Fruit fly (Drosophila melanogaster) whole organism, prepupa: ENCODE measurements around the gene CG13384.

Source experiments
- Blimp-1 ChIP-seq: fragments of 200-800 bp; sonication (Bioruptor generic); optimal IDR thresholded peaks from 3 replicates; lab custom pipeline; 2017; ENCODE audit warnings: missing biosample characterization, missing genetic modification characterization, mild to moderate bottlenecking, moderate library complexity, missing genetic modification reagents
- CG10631 ChIP-seq: fragments of 200-800 bp; sonication (Bioruptor generic); optimal IDR thresholded peaks from 2 replicates; lab custom pipeline; 2016; ENCODE audit warnings: missing biosample characterization, missing genetic modification characterization
- CG11294 ChIP-seq: fragments of 200-800 bp; sonication (Bioruptor generic); IDR thresholded peaks from 2 replicates; pipeline ENCODE4 v1.3.6; 2022; ENCODE audit warnings: missing biosample characterization, missing genetic modification characterization
- CG11762 ChIP-seq: fragments of 200-800 bp; sonication (Bioruptor generic); optimal IDR thresholded peaks from 3 replicates; lab custom pipeline; 2016; ENCODE audit warnings: missing biosample characterization, missing genetic modification characterization; ENCODE audit not compliant: insufficient read depth
- CG11902 ChIP-seq: fragments of 200-800 bp; sonication (Bioruptor generic); optimal IDR thresholded peaks from 3 replicates; lab custom pipeline; 2016; ENCODE audit warnings: missing biosample characterization, missing genetic modification characterization
- CG1621 ChIP-seq: fragments of 200-800 bp; sonication (Bioruptor generic); optimal IDR thresholded peaks from 3 replicates; lab custom pipeline; 2018; ENCODE audit warnings: missing biosample characterization, mild to moderate bottlenecking, missing genetic modification characterization
- CG16779 ChIP-seq: fragments of 200-800 bp; sonication (Bioruptor generic); optimal IDR thresholded peaks from 3 replicates; lab custom pipeline; 2017; ENCODE audit warnings: missing biosample characterization, mild to moderate bottlenecking, missing genetic modification characterization
- CG3032 ChIP-seq: fragments of 200-800 bp; optimal IDR thresholded peaks from 2 replicates; lab custom pipeline; 2019; ENCODE audit warnings: missing biosample characterization, mild to moderate bottlenecking, missing genetic modification characterization, moderate library complexity
- CG32006 ChIP-seq: fragments of 200-800 bp; sonication (Bioruptor generic); optimal IDR thresholded peaks from 3 replicates; lab custom pipeline; 2017; ENCODE audit warnings: missing biosample characterization, mild to moderate bottlenecking, missing genetic modification characterization
- CG34406 ChIP-seq: fragments of 200-800 bp; sonication (Bioruptor generic); optimal IDR thresholded peaks from 3 replicates; lab custom pipeline; 2016; ENCODE audit warnings: missing biosample characterization, missing genetic modification characterization
- CG4318 ChIP-seq: fragments of 200-800 bp; sonication (Bioruptor generic); optimal IDR thresholded peaks from 3 replicates; lab custom pipeline; 2017; ENCODE audit warnings: missing biosample characterization, mild to moderate bottlenecking, missing genetic modification characterization
- CG6163 ChIP-seq: fragments of 200-800 bp; sonication (Bioruptor generic); IDR thresholded peaks from 3 replicates; pipeline ENCODE4 v1.3.6; 2022; ENCODE audit warnings: missing biosample characterization, missing genetic modification characterization
- CG6276 ChIP-seq: fragments of 200-800 bp; sonication (Bioruptor generic); optimal IDR thresholded peaks from 2 replicates; lab custom pipeline; 2017; ENCODE audit warnings: missing biosample characterization, mild to moderate bottlenecking, missing genetic modification characterization
- CG6808 ChIP-seq: fragments of 200-800 bp; sonication (Bioruptor generic); optimal IDR thresholded peaks from 3 replicates; lab custom pipeline; 2017; ENCODE audit warnings: missing biosample characterization, missing genetic modification characterization, mild to moderate bottlenecking, moderate library complexity, missing genetic modification reagents
- CG7368 ChIP-seq: fragments of 200-800 bp; sonication (Bioruptor generic); optimal IDR thresholded peaks from 3 replicates; lab custom pipeline; 2016; ENCODE audit warnings: missing biosample characterization, missing genetic modification characterization
- CG8119 ChIP-seq: fragments of 200-800 bp; sonication (Bioruptor generic); IDR thresholded peaks from 3 replicates; pipeline ENCODE4 v1.3.6; 2022; ENCODE audit warnings: missing biosample characterization, missing genetic modification characterization
- CG8319 ChIP-seq: fragments of 200-800 bp; sonication (Bioruptor generic); optimal IDR thresholded peaks from 3 replicates; lab custom pipeline; 2016; ENCODE audit warnings: missing biosample characterization, missing genetic modification characterization
- CG8632 ChIP-seq: fragments of 200-800 bp; sonication (Bioruptor generic); optimal IDR thresholded peaks from 3 replicates; lab custom pipeline; 2016; ENCODE audit warnings: missing biosample characterization, missing genetic modification characterization
- CG9139 ChIP-seq: fragments of 200-800 bp; sonication (Bioruptor generic); optimal IDR thresholded peaks from 3 replicates; lab custom pipeline; 2017; ENCODE audit warnings: missing biosample characterization, mild to moderate bottlenecking, missing genetic modification characterization
- Eip75B ChIP-seq: fragments of 200-800 bp; sonication (Bioruptor generic); optimal IDR thresholded peaks from 3 replicates; lab custom pipeline; 2016; ENCODE audit warnings: missing biosample characterization, missing genetic modification characterization
- Eip78C ChIP-seq: fragments of 200-800 bp; sonication (Bioruptor generic); peaks from one replicate; lab custom pipeline; 2016; ENCODE audit warnings: missing biosample characterization, missing genetic modification characterization
- Eip93F ChIP-seq: fragments of 200-800 bp; sonication (Bioruptor generic); optimal IDR thresholded peaks from 2 replicates; lab custom pipeline; 2016; ENCODE audit warnings: missing biosample characterization, mild to moderate bottlenecking, missing genetic modification characterization
- Ets21C ChIP-seq: fragments of 200-800 bp; sonication (Bioruptor generic); optimal IDR thresholded peaks from 3 replicates; lab custom pipeline; 2016; ENCODE audit warnings: missing biosample characterization, missing genetic modification characterization
- Ets96B ChIP-seq: fragments of 200-800 bp; optimal IDR thresholded peaks from 2 replicates; lab custom pipeline; 2019; ENCODE audit warnings: missing biosample characterization, mild to moderate bottlenecking, missing genetic modification characterization, moderate library complexity
- Gug ChIP-seq: fragments of 200-800 bp; sonication (Bioruptor generic); IDR thresholded peaks from 2 replicates; pipeline ENCODE4 v1.3.6; 2022; ENCODE audit warnings: missing biosample characterization, missing genetic modification characterization
- Hr38 ChIP-seq: sonication (Bioruptor generic); optimal IDR thresholded peaks from 2 replicates; lab custom pipeline; 2016; ENCODE audit warnings: missing biosample characterization, missing genetic modification characterization
- Hr39 ChIP-seq: fragments of 200-800 bp; sonication (Bioruptor generic); optimal IDR thresholded peaks from 2 replicates; lab custom pipeline; 2016; ENCODE audit warnings: missing biosample characterization, missing genetic modification characterization
- Hr4 ChIP-seq: fragments of 200-800 bp; sonication (Bioruptor generic); optimal IDR thresholded peaks from 3 replicates; lab custom pipeline; 2016; ENCODE audit warnings: missing biosample characterization, missing genetic modification characterization
- Lpt ChIP-seq: fragments of 200-800 bp; sonication (Bioruptor generic); optimal IDR thresholded peaks from 3 replicates; lab custom pipeline; 2016; ENCODE audit warnings: missing biosample characterization, missing genetic modification characterization
- Met ChIP-seq: fragments of 200-800 bp; sonication (Bioruptor generic); optimal IDR thresholded peaks from 3 replicates; lab custom pipeline; 2016; ENCODE audit warnings: missing biosample characterization, missing genetic modification characterization
- OdsH ChIP-seq: fragments of 200-800 bp; sonication (Bioruptor generic); optimal IDR thresholded peaks from 3 replicates; lab custom pipeline; 2016; ENCODE audit warnings: missing biosample characterization, missing genetic modification characterization
- Smox ChIP-seq: fragments of 200-800 bp; sonication (Bioruptor generic); optimal IDR thresholded peaks from 3 replicates; lab custom pipeline; 2016; ENCODE audit warnings: missing biosample characterization, missing genetic modification characterization
- Sox102F ChIP-seq: fragments of 200-800 bp; sonication (Bioruptor generic); optimal IDR thresholded peaks from 2 replicates; lab custom pipeline; 2016; ENCODE audit warnings: missing biosample characterization, mild to moderate bottlenecking, missing genetic modification characterization
- Sox14 ChIP-seq: fragments of 200-800 bp; sonication (Bioruptor generic); optimal IDR thresholded peaks from 3 replicates; lab custom pipeline; 2016; ENCODE audit warnings: missing biosample characterization, missing genetic modification characterization
- achi ChIP-seq: fragments of 200-800 bp; sonication (Bioruptor generic); optimal IDR thresholded peaks from 3 replicates; lab custom pipeline; 2016; ENCODE audit warnings: missing biosample characterization, missing genetic modification characterization
- acj6 ChIP-seq: fragments of 200-800 bp; sonication (Bioruptor generic); optimal IDR thresholded peaks from 3 replicates; lab custom pipeline; 2016; ENCODE audit warnings: missing biosample characterization, missing genetic modification characterization
- dac ChIP-seq: fragments of 200-800 bp; sonication (Bioruptor generic); optimal IDR thresholded peaks from 2 replicates; lab custom pipeline; 2017; ENCODE audit warnings: missing biosample characterization, mild to moderate bottlenecking, missing genetic modification characterization
- eg ChIP-seq: fragments of 200-800 bp; sonication (Bioruptor generic); IDR thresholded peaks from 3 replicates; pipeline ENCODE4 v1.3.6; 2022; ENCODE audit warnings: missing biosample characterization, missing genetic modification characterization
- fd59A ChIP-seq: fragments of 200-800 bp; sonication (Bioruptor generic); optimal IDR thresholded peaks from 2 replicates; lab custom pipeline; 2017; ENCODE audit warnings: missing biosample characterization, mild to moderate bottlenecking, missing genetic modification characterization, missing genetic modification reagents
- fd85E ChIP-seq: fragments of 200-800 bp; sonication (Bioruptor generic); optimal IDR thresholded peaks from 3 replicates; lab custom pipeline; 2016; ENCODE audit warnings: missing biosample characterization, missing genetic modification characterization
- fkh ChIP-seq: fragments of 200-800 bp; sonication (Bioruptor generic); optimal IDR thresholded peaks from 3 replicates; lab custom pipeline; 2017; ENCODE audit warnings: missing biosample characterization, mild to moderate bottlenecking, missing genetic modification characterization, moderate library complexity
- lz ChIP-seq: fragments of 200-800 bp; sonication (Bioruptor generic); optimal IDR thresholded peaks from 3 replicates; lab custom pipeline; 2016; ENCODE audit warnings: missing biosample characterization, missing genetic modification characterization
- net ChIP-seq: fragments of 200-800 bp; sonication (Bioruptor generic); optimal IDR thresholded peaks from 3 replicates; lab custom pipeline; 2016; ENCODE audit warnings: missing biosample characterization, missing genetic modification characterization
- pdm3 ChIP-seq: fragments of 200-800 bp; sonication (Bioruptor generic); optimal IDR thresholded peaks from 3 replicates; lab custom pipeline; 2016; ENCODE audit warnings: missing biosample characterization, missing genetic modification characterization
- spab ChIP-seq: fragments of 200-800 bp; sonication (Bioruptor generic); optimal IDR thresholded peaks from 2 replicates; lab custom pipeline; 2017; ENCODE audit warnings: missing biosample characterization, mild to moderate bottlenecking, missing genetic modification characterization, missing genetic modification reagents
- ss ChIP-seq, 2 experiments: fragments of 200-800 bp; sonication (Bioruptor generic); optimal IDR thresholded peaks; 2 replicates in 1 of 2; 3 replicates in 1 of 2; lab custom pipeline; 2017 to 2018; ENCODE audit warnings: mild to moderate bottlenecking in 2 of 2, missing biosample characterization in 2 of 2, missing genetic modification characterization in 2 of 2, moderate library complexity in 1 of 2
- svp ChIP-seq: fragments of 200-800 bp; sonication (Bioruptor generic); peaks from one replicate; lab custom pipeline; 2016; ENCODE audit warnings: missing biosample characterization, missing genetic modification characterization
- topi ChIP-seq: fragments of 200-800 bp; sonication (Bioruptor generic); optimal IDR thresholded peaks from 3 replicates; lab custom pipeline; 2016; ENCODE audit warnings: missing biosample characterization, missing genetic modification characterization
- vri ChIP-seq: fragments of 200-800 bp; sonication (Bioruptor generic); optimal IDR thresholded peaks from 3 replicates; lab custom pipeline; 2016; ENCODE audit warnings: missing biosample characterization, mild to moderate bottlenecking, missing genetic modification characterization

The CG13384 gene

DNA sequence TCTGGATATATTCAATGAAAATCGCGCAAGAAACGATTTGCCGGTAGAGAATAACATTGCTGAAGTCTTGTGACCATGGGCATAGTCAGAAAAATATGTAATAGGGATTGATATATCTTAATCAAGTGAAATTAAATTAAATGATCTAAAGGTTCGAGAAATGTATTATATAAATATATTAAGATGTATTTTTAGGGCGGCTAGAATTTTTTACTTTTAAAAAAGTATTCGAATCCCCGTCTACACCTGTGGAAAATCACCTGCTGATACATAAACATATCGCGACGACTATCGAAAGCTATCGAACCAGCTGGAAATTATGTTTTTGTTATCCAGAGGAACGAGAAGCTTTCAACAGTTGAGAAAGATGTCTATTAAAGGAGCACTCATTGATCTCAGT, 7.5 kb upstream of the CG13384 start, which contains the start of the genes CG13390 and CG17294 (continued):
- TF ChIP-seq spab (GFP tag; lab: Kevin White, UChicago) (peak; percentile 99), CG8119 (peak; percentile 100), Hr39 (GFP tag; lab: Kevin White, UChicago) (peak; percentile 97), OdsH (peak; percentile 99), Blimp-1 (GFP tag; lab: Kevin White, UChicago) (peak; percentile 98), Gug (GFP tag; lab: Robert Waterston, UW) (peak; percentile 99), Smox (peak; percentile 99), acj6 (peak; percentile 100), CG34406 (peak; percentile 99), CG11902 (GFP tag; lab: Kevin White, UChicago) (peak; percentile 99), Hr38 (peak; percentile 45), Eip78C (GFP tag; lab: Kevin White, UChicago) (peak; percentile 100), CG7368 (GFP tag; lab: Kevin White, UChicago) (peak; percentile 99), CG6808 (peak; percentile 99), dac (peak; percentile 97)

DNA sequence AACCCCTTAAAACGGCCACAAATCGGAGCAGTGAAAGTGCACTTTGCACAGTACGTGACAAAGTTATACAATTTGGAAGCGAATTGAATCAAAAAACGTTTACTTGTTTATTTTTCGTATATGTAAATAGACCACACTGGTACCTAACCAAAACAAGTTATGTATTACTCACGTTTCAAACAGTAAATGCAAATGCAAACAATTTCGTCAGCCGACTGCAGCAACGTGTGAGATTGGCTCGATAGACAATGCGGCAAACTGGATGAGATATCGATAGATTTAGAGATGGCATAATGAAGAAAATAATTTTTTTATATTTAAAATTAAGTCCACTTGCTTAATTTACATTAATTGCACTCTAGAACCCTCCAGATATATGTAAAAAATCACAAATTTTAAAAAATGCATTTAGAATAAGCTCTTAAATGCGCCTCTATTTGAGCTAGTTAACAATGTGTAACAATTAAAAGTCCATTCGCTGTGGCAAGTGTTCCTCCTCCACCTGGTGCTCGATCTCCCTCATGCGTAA, 2.7 kb upstream of the CG13384 start, which contains the start of gene AlaRS:
Gene AlaRS, minus strand, starts transcription at position 257 of the 529 bp plus-strand sequence.
- TF ChIP-seq lz (GFP tag; lab: Kevin White, UChicago) = peak; percentile 38
- TF ChIP-seq fkh (GFP tag; lab: Kevin White, UChicago) = peak; percentile 66
- TF ChIP-seq ss (GFP tag; optimal IDR thresholded peaks at IDR 0.05; lab: Kevin White, UChicago) = peak in 1 of 2 experiments; percentile 11
- peak; percentile 45; the same call in 1 of the 3 replicates for TF ChIP-seq CG8119
- 0 out of 3 replicates have a peak, but pooled peaks have one; percentile 48 for TF ChIP-seq eg (GFP tag; lab: Robert Waterston, UW)
- TF ChIP-seq CG6276 (GFP tag; lab: Kevin White, UChicago) = no peak
- TF ChIP-seq CG32006 (GFP tag; lab: Kevin White, UChicago) = peak; percentile 14
- TF ChIP-seq pdm3 (GFP tag; lab: Kevin White, UChicago) = peak; percentile 42
- peak; percentile 32 for TF ChIP-seq net (GFP tag; lab: Kevin White, UChicago)
- no peak for TF ChIP-seq Lpt
- TF ChIP-seq Met = peak; percentile 52
- no peak for TF ChIP-seq CG7368 (GFP tag; lab: Kevin White, UChicago)
- peak; percentile 39 for TF ChIP-seq achi (GFP tag; lab: Kevin White, UChicago)
- TF ChIP-seq CG10631 (GFP tag; lab: Kevin White, UChicago) = peak; percentile 32
- TF ChIP-seq Ets96B = peak; percentile 1
- peak; percentile 71 for TF ChIP-seq vri (GFP tag; lab: Kevin White, UChicago)
- peak; percentile 45 for TF ChIP-seq Sox14 (GFP tag; lab: Kevin White, UChicago)
- TF ChIP-seq Ets21C = no peak
- TF ChIP-seq dac = no peak
- no peak for TF ChIP-seq CG1621
- peak; percentile 64 for TF ChIP-seq Blimp-1 (GFP tag; lab: Kevin White, UChicago)
- TF ChIP-seq fd85E = peak; percentile 9
- no peak for TF ChIP-seq CG8319 (GFP tag; lab: Kevin White, UChicago)
- peak; percentile 44 for TF ChIP-seq topi (GFP tag; lab: Kevin White, UChicago)
- TF ChIP-seq Gug (GFP tag; lab: Robert Waterston, UW) = no peak
- no peak for TF ChIP-seq CG4318 (GFP tag; lab: Kevin White, UChicago)
- peak; percentile 37 for TF ChIP-seq acj6
- TF ChIP-seq Eip75B = peak; percentile 38
- peak; percentile 48 for TF ChIP-seq Hr4
- no peak for TF ChIP-seq CG11294 (GFP tag; lab: Robert Waterston, UW)
- TF ChIP-seq OdsH = peak; percentile 59
- no peak for TF ChIP-seq fd59A (GFP tag; lab: Kevin White, UChicago)
- peak; percentile 37; the same call in 1 of the 3 replicates for TF ChIP-seq CG6163
- TF ChIP-seq Eip93F = peak; percentile 9
- peak; percentile 64 for TF ChIP-seq Smox
- no peak for TF ChIP-seq CG16779 (tag; lab: Kevin White, UChicago)
- peak; percentile 69 for TF ChIP-seq svp (GFP tag; lab: Kevin White, UChicago)
- TF ChIP-seq CG6808 = peak; percentile 15
- TF ChIP-seq Sox102F (GFP tag; lab: Kevin White, UChicago) = peak; percentile 52
- peak; percentile 6 for TF ChIP-seq CG9139
- no peak for TF ChIP-seq CG11762
- TF ChIP-seq CG8632 = peak; percentile 2
- TF ChIP-seq CG3032 = peak; percentile 8
- peak; percentile 32 for TF ChIP-seq Hr39 (GFP tag; lab: Kevin White, UChicago)
